Fruit fly (Drosophila melanogaster) whole organism, wandering third instar larva: ENCODE data around the gene sra.

Source experiments
- Abd-B ChIP-seq: fragments of >200 bp; optimal IDR thresholded peaks from 2 replicates; lab custom pipeline; 2017; ENCODE audit warnings: missing biosample characterization, missing genetic modification characterization
- CG32264 ChIP-seq: fragments of 200-800 bp; sonication (Bioruptor generic); optimal IDR thresholded peaks from 2 replicates; lab custom pipeline; 2016; ENCODE audit warnings: missing biosample characterization, missing genetic modification characterization
- CG9705 ChIP-seq: fragments of 200-800 bp; sonication (Bioruptor generic); optimal IDR thresholded peaks from 2 replicates; lab custom pipeline; 2018; ENCODE audit warnings: missing biosample characterization, mild to moderate bottlenecking, missing genetic modification characterization
- CrebA ChIP-seq: fragments of 200-800 bp; sonication (Bioruptor generic); optimal IDR thresholded peaks from 2 replicates; lab custom pipeline; 2016; ENCODE audit warnings: missing biosample characterization, mild to moderate bottlenecking, missing genetic modification characterization, borderline replicate concordance
- Dfd ChIP-seq: fragments of >200 bp; optimal IDR thresholded peaks from 2 replicates; lab custom pipeline; 2017; ENCODE audit warnings: missing biosample characterization, missing genetic modification characterization
- Dif ChIP-seq: fragments of 200-275, 200-300 bp; sonication (Bioruptor generic); optimal IDR thresholded peaks from 2 replicates; lab custom pipeline; 2018; ENCODE audit warnings: missing biosample characterization, missing genetic modification characterization; ENCODE audit not compliant: partially characterized antibody
- GATAd ChIP-seq: sonication (Bioruptor generic); optimal IDR thresholded peaks from 2 replicates; lab custom pipeline; 2016; ENCODE audit warnings: missing biosample characterization, missing genetic modification characterization
- HLH106 ChIP-seq: fragments of 200-800 bp; optimal IDR thresholded peaks from 3 replicates; lab custom pipeline; 2019; ENCODE audit warnings: missing biosample characterization, mild to moderate bottlenecking, missing genetic modification characterization, moderate library complexity
- Hnf4 ChIP-seq: fragments of 200-800 bp; sonication (Bioruptor generic); optimal IDR thresholded peaks from 2 replicates; lab custom pipeline; 2016; ENCODE audit warnings: missing biosample characterization, mild to moderate bottlenecking, missing genetic modification characterization
- Hr78 ChIP-seq: fragments of >200 bp; optimal IDR thresholded peaks from 2 replicates; lab custom pipeline; 2017; ENCODE audit warnings: missing biosample characterization, missing genetic modification characterization
- Hr83 ChIP-seq: fragments of 200-300 bp; sonication (Bioruptor generic); optimal IDR thresholded peaks from 2 replicates; lab custom pipeline; 2016; ENCODE audit warnings: missing biosample characterization, mild to moderate bottlenecking, missing genetic modification characterization, moderate library complexity; ENCODE audit not compliant: poor library complexity, severe bottlenecking
- Jra ChIP-seq: sonication (Bioruptor generic); optimal IDR thresholded peaks from 2 replicates; lab custom pipeline; 2016; ENCODE audit warnings: missing biosample characterization, missing genetic modification characterization
- Mio ChIP-seq: sonication (Bioruptor generic); optimal IDR thresholded peaks from 2 replicates; lab custom pipeline; 2016; ENCODE audit warnings: missing biosample characterization, missing genetic modification characterization
- Myc ChIP-seq: fragments of >200 bp; optimal IDR thresholded peaks from 2 replicates; lab custom pipeline; 2017
- N ChIP-seq: fragments of >200 bp; optimal IDR thresholded peaks from 2 replicates; lab custom pipeline; 2018; ENCODE audit warnings: missing biosample characterization, missing external identifiers, missing genetic modification characterization
- OdsH ChIP-seq: fragments of 200-800 bp; sonication (Bioruptor generic); optimal IDR thresholded peaks from 2 replicates; lab custom pipeline; 2016; ENCODE audit warnings: missing biosample characterization, mild to moderate bottlenecking, missing genetic modification characterization
- Rel ChIP-seq, 2 experiments: fragments of 200-800 bp; sonication (Bioruptor generic) in 1 of 2; optimal IDR thresholded peaks; 2 replicates in 1 of 2; 3 replicates in 1 of 2; lab custom pipeline; 2016 to 2019; ENCODE audit warnings: mild to moderate bottlenecking in 2 of 2, missing biosample characterization in 2 of 2, missing genetic modification characterization in 2 of 2, moderate library complexity in 1 of 2
- Sp1 ChIP-seq: fragments of 200-800 bp; sonication (Bioruptor generic); optimal IDR thresholded peaks from 3 replicates; lab custom pipeline; 2019; ENCODE audit warnings: missing biosample characterization, mild to moderate bottlenecking, missing genetic modification characterization, moderate library complexity
- Vsx2 ChIP-seq: fragments of 200-300, 225-300 bp; sonication (Bioruptor generic); optimal IDR thresholded peaks from 2 replicates; lab custom pipeline; 2018; ENCODE audit warnings: missing biosample characterization, missing genetic modification characterization; ENCODE audit not compliant: partially characterized antibody
- br ChIP-seq: fragments of 200-800 bp; sonication (Bioruptor generic); optimal IDR thresholded peaks from 2 replicates; lab custom pipeline; 2016; ENCODE audit warnings: missing biosample characterization, missing genetic modification characterization
- brk ChIP-seq: fragments of 200-800 bp; sonication (Bioruptor generic); optimal IDR thresholded peaks from 2 replicates; lab custom pipeline; 2016; ENCODE audit warnings: missing biosample characterization, mild to moderate bottlenecking, missing genetic modification characterization
- dl ChIP-seq, 2 experiments: fragments of 175-275, 200-275 bp in 1 of 2; fragments of 200-275 bp in 1 of 2; sonication (Bioruptor generic); optimal IDR thresholded peaks; lab custom pipeline; 2018; ENCODE audit warnings: mild to moderate bottlenecking in 2 of 2, missing biosample characterization in 2 of 2, missing genetic modification characterization in 2 of 2, moderate library complexity in 2 of 2; ENCODE audit not compliant: partially characterized antibody in 2 of 2, insufficient read depth in 1 of 2
- dmrt93B ChIP-seq: fragments of 200-800 bp; sonication (Bioruptor generic); optimal IDR thresholded peaks from 2 replicates; lab custom pipeline; 2018; ENCODE audit warnings: missing biosample characterization, mild to moderate bottlenecking, missing genetic modification characterization
- dsf ChIP-seq: sonication (Bioruptor generic); optimal IDR thresholded peaks from 2 replicates; lab custom pipeline; 2016; ENCODE audit warnings: missing biosample characterization, missing genetic modification characterization, borderline replicate concordance
- ey ChIP-seq: fragments of 200-800 bp; sonication (Bioruptor generic); optimal IDR thresholded peaks from 2 replicates; lab custom pipeline; 2016; ENCODE audit warnings: missing biosample characterization, missing genetic modification characterization
- foxo ChIP-seq, 2 experiments: fragments of 200-800 bp; sonication (Bioruptor generic); optimal IDR thresholded peaks; 2 replicates in 1 of 2; 3 replicates in 1 of 2; lab custom pipeline; 2016 to 2017; ENCODE audit warnings: missing biosample characterization in 2 of 2, missing genetic modification characterization in 2 of 2
- fru ChIP-seq: fragments of 200-800 bp; sonication (Bioruptor generic); optimal IDR thresholded peaks from 3 replicates; lab custom pipeline; 2016; ENCODE audit warnings: missing biosample characterization, mild to moderate bottlenecking, missing genetic modification characterization
- h ChIP-seq: fragments of 200-800 bp; sonication (Bioruptor generic); optimal IDR thresholded peaks from 3 replicates; lab custom pipeline; 2016; ENCODE audit warnings: missing biosample characterization, mild to moderate bottlenecking, missing genetic modification characterization
- jim ChIP-seq: fragments of 175-275, 200-325 bp; sonication (Bioruptor generic); optimal IDR thresholded peaks from 2 replicates; lab custom pipeline; 2016; ENCODE audit warnings: missing biosample characterization, mild to moderate bottlenecking, missing genetic modification characterization
- lola ChIP-seq: fragments of >200 bp; optimal IDR thresholded peaks from 2 replicates; lab custom pipeline; 2017; ENCODE audit warnings: missing biosample characterization, missing genetic modification characterization
- pan ChIP-seq: fragments of >200 bp; optimal IDR thresholded peaks from 2 replicates; lab custom pipeline; 2017
- psq ChIP-seq: fragments of 200-800 bp; sonication (Bioruptor generic); optimal IDR thresholded peaks from 3 replicates; lab custom pipeline; 2017; ENCODE audit warnings: missing biosample characterization, mild to moderate bottlenecking, missing genetic modification characterization, moderate library complexity
- rgr ChIP-seq: fragments of 200-800 bp; sonication (Bioruptor generic); optimal IDR thresholded peaks from 3 replicates; lab custom pipeline; 2016; ENCODE audit warnings: missing biosample characterization, mild to moderate bottlenecking, missing genetic modification characterization
- sage ChIP-seq: fragments of 200-800 bp; sonication (Bioruptor generic); optimal IDR thresholded peaks from 2 replicates; lab custom pipeline; 2016; ENCODE audit warnings: missing biosample characterization, mild to moderate bottlenecking, missing genetic modification characterization
- sv ChIP-seq: fragments of 200-800 bp; sonication (Bioruptor generic); optimal IDR thresholded peaks from 3 replicates; lab custom pipeline; 2016; ENCODE audit warnings: missing biosample characterization, missing genetic modification characterization
- tai ChIP-seq: sonication (Bioruptor generic); optimal IDR thresholded peaks from 2 replicates; lab custom pipeline; 2016; ENCODE audit warnings: missing biosample characterization, missing genetic modification characterization
- usp ChIP-seq: fragments of >200 bp; optimal IDR thresholded peaks from 2 replicates; lab custom pipeline; 2017; ENCODE audit warnings: missing biosample characterization, missing genetic modification characterization
- woc ChIP-seq: sonication (Bioruptor generic); optimal IDR thresholded peaks from 2 replicates; lab custom pipeline; 2016; ENCODE audit warnings: missing biosample characterization, mild to moderate bottlenecking, missing genetic modification characterization

The sra gene

dm6 chr3R:16224415-16225165 lies 37.8 kb downstream of the sra start:
- TF ChIP-seq Mio (GFP tag; lab: Kevin White, UChicago) (peak; percentile 26), woc (GFP tag; lab: Kevin White, UChicago) (peak; percentile 81), CrebA (GFP tag; lab: Kevin White, UChicago) (no peak), brk (GFP tag; lab: Kevin White, UChicago) (peak; percentile 90), sv (peak; percentile 94), Hr78 (GFP tag; lab: Kevin White, UChicago) (no peak), br (GFP tag; lab: Kevin White, UChicago) (peak; percentile 89), dl (GFP tag; optimal IDR thresholded peaks at IDR 0.05; lab: Kevin White, UChicago; ENCODE audit: insufficient read depth in 1 of 2, partially characterized antibody in 2 of 2) (peak; percentile 78 to 85), usp (no peak), dsf (GFP tag; lab: Kevin White, UChicago) (peak; percentile 68), lola (GFP tag; lab: Kevin White, UChicago) (no peak), N (peak; percentile 47), GATAd (GFP tag; lab: Kevin White, UChicago) (peak; percentile 30), fru (GFP tag; lab: Kevin White, UChicago) (peak; percentile 93), Dfd (GFP tag; lab: Kevin White, UChicago) (no peak), tai (GFP tag; lab: Kevin White, UChicago) (peak; percentile 73), pan (lab: Kevin White, UChicago) (no peak), ey (GFP tag; lab: Kevin White, UChicago) (peak; percentile 94), h (peak; percentile 94), jim (no peak), Dif (GFP tag; lab: Kevin White, UChicago) (peak; percentile 91), HLH106 (tag; lab: Kevin White, UChicago) (peak; percentile 81), Rel (GFP tag; optimal IDR thresholded peaks at IDR 0.05; lab: Kevin White, UChicago) (peak; percentile 72), Rel (tag; optimal IDR thresholded peaks at IDR 0.05; lab: Kevin White, UChicago) (peak; percentile 79), Vsx2 (peak; percentile 40), dmrt93B (GFP tag; lab: Kevin White, UChicago) (peak; percentile 73), Hnf4 (GFP tag; lab: Kevin White, UChicago) (peak; percentile 82), CG9705 (GFP tag; lab: Kevin White, UChicago) (peak; percentile 2), CG32264 (GFP tag; lab: Kevin White, UChicago) (peak; percentile 88), Jra (GFP tag; lab: Kevin White, UChicago) (peak; percentile 74), OdsH (GFP tag; lab: Kevin White, UChicago) (peak; percentile 91), Myc (no peak), rgr (GFP tag; lab: Kevin White, UChicago) (peak; percentile 93), Abd-B (GFP tag; lab: Kevin White, UChicago) (no peak), foxo (GFP tag; optimal IDR thresholded peaks at IDR 0.05; lab: Kevin White, UChicago) (peak; percentile 74 to 91), Hr83 (GFP tag; lab: Kevin White, UChicago) (peak; percentile 55), Sp1 (peak; percentile 85), psq (GFP tag; lab: Kevin White, UChicago) (peak; percentile 79), sage (GFP tag; lab: Kevin White, UChicago) (peak; percentile 63)

DNA sequence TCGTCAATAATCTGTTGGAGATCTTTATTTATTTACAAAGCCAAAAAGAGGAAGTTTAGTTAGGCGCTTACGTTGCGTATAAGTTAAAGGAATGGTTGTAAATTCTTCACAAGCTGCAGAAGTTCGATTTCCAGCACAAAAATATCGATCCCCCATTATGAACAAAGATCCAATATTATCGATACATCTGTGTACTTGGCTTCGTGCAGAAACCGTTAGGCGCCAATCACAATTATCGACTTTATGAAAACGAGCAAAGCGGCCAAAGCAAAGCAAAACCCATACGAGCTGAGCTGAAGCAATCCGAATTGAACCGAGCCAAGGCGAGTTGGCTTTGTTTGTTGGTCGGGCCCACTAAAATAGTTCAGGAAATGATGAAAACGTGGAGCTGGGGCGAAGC lies 38.6 kb downstream of the sra start, which contains the start of gene tara:
tara (plus strand) TSS at position 301 of the 400 bp plus-strand sequence.
- TF ChIP-seq lola (GFP tag; lab: Kevin White, UChicago) (no peak), Myc (no peak), ey (GFP tag; lab: Kevin White, UChicago) (no peak), Dif (GFP tag; lab: Kevin White, UChicago) (no peak), Vsx2 (no peak), pan (lab: Kevin White, UChicago) (no peak), usp (no peak), sv (no peak), Jra (GFP tag; lab: Kevin White, UChicago) (no peak), CrebA (GFP tag; lab: Kevin White, UChicago) (no peak), Dfd (GFP tag; lab: Kevin White, UChicago) (no peak), dsf (GFP tag; lab: Kevin White, UChicago) (no peak), OdsH (GFP tag; lab: Kevin White, UChicago) (no peak), rgr (GFP tag; lab: Kevin White, UChicago) (no peak)
- TF ChIP-seq, all 38 proteins: peak for 0
